Worm (Caenorhabditis elegans) whole organism, L4/young adult: ENCODE data around the gene Y46H3A.5.

ENCODE experiments used
- W03F9.2 ChIP-seq: fragments of 150-350 bp; optimal IDR thresholded peaks from 2 replicates; lab custom pipeline; 2014; ENCODE audit warnings: missing biosample characterization, missing genetic modification characterization
- him-1 ChIP-seq: sonication (generic microtip); optimal IDR thresholded peaks from 2 replicates; lab custom pipeline; 2016; ENCODE audit warnings: missing genotype, missing genetic modification reagents, missing genetic modification characterization, missing compliant biosample characterization

- TF ChIP-seq him-1 (tag; lab: Kevin White, UChicago) (no peak), W03F9.2 (tag; lab: Kevin White, UChicago) (no peak)
These were observed 34.7 kb downstream of the Y46H3A.5 start for ce11 chrV:1779994-1780393.
